Worm (Caenorhabditis elegans) whole organism, midembryonic: ENCODE results near the gene Y38A10A.2.
A peak's percentile ranks its signal among the peaks of the same experiment; 100 is the strongest.

Source experiments
- T22C8.4 ChIP-seq: fragments of 200-800 bp; sonication (Bioruptor generic); IDR thresholded peaks from 2 replicates; pipeline ENCODE4 v1.3.6; 2022; ENCODE audit warnings: missing genetic modification characterization, missing compliant biosample characterization
- cog-1 ChIP-seq: sonication (generic microtip); optimal IDR thresholded peaks from 2 replicates; lab custom pipeline; 2016; ENCODE audit warnings: missing genetic modification characterization, missing compliant biosample characterization
- flt-1 ChIP-seq: fragments of 200-800 bp; sonication (Bioruptor generic); IDR thresholded peaks from 2 replicates; pipeline ENCODE4 v1.3.6; 2022; ENCODE audit warnings: missing genetic modification characterization, missing compliant biosample characterization
- klf-2 ChIP-seq: fragments of 200-800 bp; sonication (Bioruptor generic); conservative IDR thresholded peaks from 2 replicates; pipeline ENCODE4 v1.3.6; 2022; ENCODE audit warnings: missing genetic modification reagents, missing genetic modification characterization, missing compliant biosample characterization
- med-1 ChIP-seq: sonication (generic microtip); optimal IDR thresholded peaks from 2 replicates; lab custom pipeline; 2017; ENCODE audit warnings: missing genetic modification characterization, mild to moderate bottlenecking, missing compliant biosample characterization, antibody characterized with exemption, missing genetic modification reagents; ENCODE audit not compliant: insufficient read depth
- ref-1 ChIP-seq: fragments of 200-800 bp; sonication (Bioruptor generic); conservative IDR thresholded peaks from 2 replicates; pipeline ENCODE4 v1.3.6; 2022; ENCODE audit warnings: missing genetic modification reagents, missing genetic modification characterization, missing compliant biosample characterization
- tab-1 ChIP-seq: fragments of 200-800 bp; sonication (Bioruptor generic); IDR thresholded peaks from 2 replicates; pipeline ENCODE4 v1.3.6; 2022; ENCODE audit warnings: missing genetic modification characterization, missing compliant biosample characterization
- ztf-23 ChIP-seq: fragments of 200-800 bp; sonication (Bioruptor generic); IDR thresholded peaks from 2 replicates; pipeline ENCODE4 v1.3.6; 2022; ENCODE audit warnings: missing genetic modification reagents, missing genetic modification characterization, missing compliant biosample characterization
- ztf-29 ChIP-seq: fragments of 200-800 bp; sonication (Bioruptor generic); IDR thresholded peaks from 2 replicates; pipeline ENCODE4 v1.3.6; 2022; ENCODE audit warnings: missing genetic modification reagents, missing genetic modification characterization, missing compliant biosample characterization

Y38A10A.2 gene

DNA sequence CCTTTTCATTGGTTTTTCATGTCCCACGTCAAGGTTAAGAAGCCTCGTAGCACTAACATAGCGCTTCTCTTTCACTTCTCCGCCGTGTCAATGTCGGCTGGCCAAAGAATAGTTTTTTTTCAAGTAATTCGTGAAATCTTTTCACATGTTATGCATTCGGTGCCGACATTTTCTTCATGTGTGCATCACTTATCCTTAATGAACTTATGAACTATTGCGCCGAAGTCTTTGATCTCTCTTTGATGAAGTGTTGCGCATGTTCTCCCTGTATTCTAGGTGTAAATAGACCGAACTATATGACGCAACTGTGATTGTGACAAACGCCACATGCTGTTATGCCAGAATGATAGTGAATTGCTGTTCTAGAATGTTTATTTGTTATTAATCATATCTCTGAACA is 41.2 kb downstream of the Y38A10A.2 start:
- TF ChIP-seq ztf-29 (GFP tag; lab: Robert Waterston, UW) (no peak), klf-2 (GFP tag; lab: Robert Waterston, UW) (no peak), med-1 (GFP tag; lab: Kevin White, UChicago) (no peak), flt-1 (GFP tag; lab: Robert Waterston, UW) (no peak)

DNA sequence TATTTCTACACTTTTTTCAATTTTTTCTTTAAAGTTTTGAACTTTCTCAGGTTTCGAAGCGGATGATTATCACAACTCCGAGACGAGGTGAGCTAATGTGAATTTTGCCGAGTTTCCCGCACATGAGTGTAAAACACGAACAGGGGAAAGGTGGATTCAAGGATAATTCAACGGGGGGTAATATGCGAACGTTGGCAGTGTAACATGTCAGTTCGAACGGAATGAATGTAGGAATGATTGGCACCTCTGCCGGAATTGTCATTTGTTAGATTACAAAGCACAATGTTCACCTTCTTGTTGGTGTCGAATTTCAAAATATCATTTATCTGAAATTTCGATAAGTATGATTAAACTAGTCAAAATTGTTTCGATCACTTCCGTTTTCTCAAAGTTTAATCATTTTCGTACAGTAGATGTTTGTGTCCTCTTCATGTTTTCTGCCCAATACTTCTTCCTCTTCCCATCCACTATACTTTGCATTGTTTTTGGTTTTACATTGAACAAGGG is 44.2 kb downstream of the Y38A10A.2 start, which contains the start of gene picc-1:
Gene picc-1 (plus strand): TSS at position 51 of the 507 bp plus-strand sequence.
- no peak for TF ChIP-seq ztf-23 (GFP tag; lab: Robert Waterston, UW)

DNA sequence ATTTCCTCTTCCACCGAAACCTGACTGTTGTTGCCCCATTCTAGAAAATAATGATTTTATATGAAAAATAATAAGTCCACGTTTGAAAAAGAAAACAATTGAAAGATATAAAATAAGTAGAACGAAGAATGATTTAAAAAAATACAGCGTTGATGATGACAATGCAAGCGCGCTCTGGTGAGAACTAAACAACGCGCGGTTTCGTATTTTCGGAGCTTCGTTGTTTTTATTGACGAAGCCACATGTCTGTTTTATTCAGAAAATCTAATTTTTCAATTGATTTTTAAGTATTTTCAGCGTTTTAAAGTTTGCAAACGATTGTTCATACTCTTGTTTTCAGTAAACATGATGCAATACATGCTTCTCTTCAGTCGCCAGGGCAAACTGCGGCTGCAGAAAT is 45.6 kb downstream of the Y38A10A.2 start, which contains the start of the genes rpt-2 and aps-1:
Gene rpt-2 (minus strand): TSS at position 40 of the 400 bp plus-strand sequence.
Gene aps-1 (plus strand): TSS at position 341 of the 400 bp plus-strand sequence.
- TF ChIP-seq ref-1 (GFP tag; lab: Robert Waterston, UW) (no peak), cog-1 (tag; lab: Kevin White, UChicago) (peak; percentile 61)

DNA sequence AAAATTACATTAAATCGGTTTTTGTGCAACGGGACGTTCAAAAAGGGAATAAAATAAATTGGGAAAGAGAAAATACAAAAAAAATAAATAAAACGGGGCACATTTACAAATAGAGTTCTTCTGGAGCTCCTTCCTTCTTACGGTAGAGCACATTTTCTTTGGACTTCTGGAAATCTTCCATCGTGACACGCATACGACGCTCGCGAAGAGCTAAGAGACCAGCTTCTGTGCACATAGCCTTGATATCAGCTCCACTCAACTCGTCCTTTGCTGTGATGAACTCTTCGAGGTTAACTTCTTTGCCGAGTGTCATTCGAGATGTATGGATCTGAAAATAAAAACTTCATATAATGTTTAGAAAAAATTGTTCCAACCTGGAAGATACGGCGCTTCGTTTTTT is 47.1 kb downstream of the Y38A10A.2 start:
- TF ChIP-seq med-1 (GFP tag; lab: Kevin White, UChicago): no peak

DNA sequence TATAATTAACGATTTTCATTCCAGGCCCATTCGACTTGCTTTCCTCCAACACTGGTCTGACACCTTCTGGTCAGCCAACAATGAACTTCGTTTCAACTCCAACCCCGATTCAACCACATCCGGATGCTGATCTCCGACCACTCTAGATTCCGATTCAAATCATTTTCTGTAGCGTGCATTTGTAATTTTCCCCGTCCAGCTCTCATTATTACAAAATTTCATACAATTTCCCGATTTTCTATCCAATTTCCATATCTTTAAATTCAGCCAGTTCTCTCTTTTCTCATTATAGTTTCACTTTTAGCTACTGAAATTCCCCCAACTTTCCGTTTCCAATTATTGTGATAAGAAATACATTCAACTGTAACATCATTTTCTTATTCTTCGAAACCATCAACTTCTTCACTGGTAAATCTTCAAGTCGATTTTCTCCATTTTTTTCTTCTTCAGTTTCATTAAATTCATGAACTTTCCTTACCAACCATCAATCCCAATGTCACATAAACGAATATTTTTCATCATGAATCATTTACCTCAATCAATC is 47.6 kb downstream of the Y38A10A.2 start:
- no peak for TF ChIP-seq T22C8.4

DNA sequence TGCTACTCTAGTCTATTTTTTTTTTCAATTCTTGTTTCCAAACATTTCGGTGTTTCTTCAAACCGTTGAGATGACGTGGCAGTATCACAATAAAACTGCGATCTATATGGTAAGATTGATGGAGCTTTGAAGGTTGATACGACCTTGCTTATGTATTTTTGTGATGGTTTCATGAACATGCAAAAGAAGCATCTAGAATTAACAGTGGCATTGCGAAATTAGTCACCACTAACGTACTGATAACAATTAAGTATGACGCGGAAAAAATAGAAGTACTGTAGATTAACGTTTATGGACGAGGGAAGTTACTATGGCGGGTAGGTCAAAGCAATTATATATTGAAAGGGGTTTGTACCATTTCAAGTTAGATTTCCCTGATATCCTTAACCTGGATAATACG is 50.8 kb downstream of the Y38A10A.2 start:
- TF ChIP-seq ztf-29 (GFP tag; lab: Robert Waterston, UW) (no peak), flt-1 (GFP tag; lab: Robert Waterston, UW) (no peak), ztf-23 (GFP tag; lab: Robert Waterston, UW) (no peak), med-1 (GFP tag; lab: Kevin White, UChicago) (no peak), klf-2 (GFP tag; lab: Robert Waterston, UW) (no peak), T22C8.4 (no peak), cog-1 (tag; lab: Kevin White, UChicago) (no peak), ref-1 (GFP tag; lab: Robert Waterston, UW) (no peak), tab-1 (GFP tag; lab: Robert Waterston, UW) (no peak)

DNA sequence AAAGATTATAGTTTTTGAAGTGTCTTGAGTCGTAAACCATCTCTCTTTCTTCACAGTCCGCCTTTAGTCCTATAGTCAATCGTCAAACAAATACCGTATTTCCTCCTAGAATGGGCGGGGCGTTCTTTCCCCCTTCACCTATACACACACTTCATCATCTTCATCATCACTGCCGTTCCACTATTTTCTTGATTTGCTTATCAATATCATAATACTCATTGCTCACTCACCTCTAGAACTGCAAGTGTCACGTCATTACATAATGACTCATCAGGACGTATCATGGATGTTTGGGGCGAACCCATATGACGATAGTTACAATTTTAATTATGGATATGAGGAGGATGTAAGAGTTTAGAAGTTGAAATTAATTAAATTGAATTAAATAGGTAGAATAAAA is 52.6 kb downstream of the Y38A10A.2 start:
- TF ChIP-seq flt-1 (GFP tag; lab: Robert Waterston, UW) (no peak), tab-1 (GFP tag; lab: Robert Waterston, UW) (no peak), ztf-29 (GFP tag; lab: Robert Waterston, UW) (no peak), ztf-23 (GFP tag; lab: Robert Waterston, UW) (no peak), T22C8.4 (no peak), med-1 (GFP tag; lab: Kevin White, UChicago) (no peak), klf-2 (GFP tag; lab: Robert Waterston, UW) (no peak), ref-1 (GFP tag; lab: Robert Waterston, UW) (no peak), cog-1 (tag; lab: Kevin White, UChicago) (no peak)

DNA sequence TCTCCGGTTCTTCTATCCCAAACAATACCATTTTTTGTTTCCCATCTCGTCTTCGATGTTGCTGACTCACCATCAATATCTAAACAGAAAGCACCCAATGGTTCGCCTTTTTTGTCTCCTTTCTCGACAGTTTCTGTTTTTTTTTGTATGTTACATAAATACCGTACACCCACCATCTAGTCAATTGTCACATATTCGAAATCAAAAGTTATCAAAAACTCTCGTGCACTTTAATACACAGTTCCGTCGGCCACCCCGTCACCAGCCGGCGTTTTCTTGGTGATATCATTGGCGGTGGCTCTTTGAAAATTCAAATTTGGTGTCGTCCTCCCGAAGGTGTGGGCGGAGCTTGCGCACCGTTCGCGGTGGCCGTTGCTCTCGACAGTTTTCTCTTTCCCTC is 55.3 kb downstream of the Y38A10A.2 start:
- no peak for TF ChIP-seq flt-1 (GFP tag; lab: Robert Waterston, UW)
- no peak for TF ChIP-seq klf-2 (GFP tag; lab: Robert Waterston, UW)
- no peak for TF ChIP-seq med-1 (GFP tag; lab: Kevin White, UChicago)
- TF ChIP-seq ztf-23 (GFP tag; lab: Robert Waterston, UW): no peak
- TF ChIP-seq ztf-29 (GFP tag; lab: Robert Waterston, UW): no peak
- TF ChIP-seq cog-1 (tag; lab: Kevin White, UChicago): no peak
- TF ChIP-seq T22C8.4: no peak
- TF ChIP-seq tab-1 (GFP tag; lab: Robert Waterston, UW): no peak
- no peak for TF ChIP-seq ref-1 (GFP tag; lab: Robert Waterston, UW)
